Worm (Caenorhabditis elegans) whole organism, early embryonic: Measurements from ENCODE around the gene sel-10.

ENCODE experiments used
- B0310.2 ChIP-seq: sonication (generic microtip); optimal IDR thresholded peaks from 2 replicates; lab custom pipeline; 2016; ENCODE audit warnings: mild to moderate bottlenecking, missing genetic modification characterization, missing compliant biosample characterization
- F13C5.2 ChIP-seq: sonication (generic microtip); optimal IDR thresholded peaks from 2 replicates; lab custom pipeline; 2017; ENCODE audit warnings: mild to moderate bottlenecking, missing genetic modification characterization, inconsistent platforms, missing compliant biosample characterization
- ama-1 ChIP-seq: fragments of 150-350 bp; optimal IDR thresholded peaks from 2 replicates; lab custom pipeline; 2014
- ceh-13 ChIP-seq: fragments of 200-800 bp; sonication (Bioruptor generic); optimal IDR thresholded peaks from 2 replicates; lab custom pipeline; 2018; ENCODE audit warnings: mild to moderate bottlenecking, missing genetic modification characterization, missing compliant biosample characterization
- ceh-36 ChIP-seq: sonication (generic microtip); optimal IDR thresholded peaks from 2 replicates; lab custom pipeline; 2016; ENCODE audit warnings: missing genetic modification characterization, inconsistent platforms, missing compliant biosample characterization
- ets-7 ChIP-seq: sonication (generic microtip); optimal IDR thresholded peaks from 2 replicates; lab custom pipeline; 2016; ENCODE audit warnings: missing genotype, missing genetic modification characterization, missing compliant biosample characterization
- flt-1 ChIP-seq: fragments of 200-800 bp; sonication (Bioruptor generic); IDR thresholded peaks from 2 replicates; pipeline ENCODE4 v1.3.6; 2022; ENCODE audit warnings: missing genetic modification characterization, missing compliant biosample characterization
- hmbx-1 ChIP-seq: sonication (generic microtip); optimal IDR thresholded peaks from 2 replicates; lab custom pipeline; 2016; ENCODE audit warnings: mild to moderate bottlenecking, missing genetic modification characterization, missing compliant biosample characterization
- hmg-4 ChIP-seq: fragments of 200-800 bp; sonication (Bioruptor generic); optimal IDR thresholded peaks from 2 replicates; lab custom pipeline; 2018; ENCODE audit warnings: mild to moderate bottlenecking, missing genetic modification characterization, missing compliant biosample characterization
- hnd-1 ChIP-seq: sonication (generic microtip); optimal IDR thresholded peaks from 2 replicates; lab custom pipeline; 2016; ENCODE audit warnings: missing genetic modification characterization, missing compliant biosample characterization
- scrt-1 ChIP-seq: fragments of 200-800 bp; sonication (Bioruptor generic); IDR thresholded peaks from 2 replicates; pipeline ENCODE4 v1.3.6; 2022; ENCODE audit warnings: missing genetic modification characterization, missing compliant biosample characterization
- sea-1 ChIP-seq: fragments of 200-800 bp; sonication (Bioruptor generic); conservative IDR thresholded peaks from 2 replicates; pipeline ENCODE4 v1.3.6; 2022; ENCODE audit warnings: missing genetic modification characterization, missing compliant biosample characterization
- tbx-11 ChIP-seq: fragments of 200-800 bp; sonication (Bioruptor generic); IDR thresholded peaks from 2 replicates; pipeline ENCODE4 v1.3.6; 2022; ENCODE audit warnings: missing genetic modification characterization, missing compliant biosample characterization
- tra-4 ChIP-seq: sonication (generic microtip); optimal IDR thresholded peaks from 2 replicates; lab custom pipeline; 2017; ENCODE audit warnings: missing genetic modification characterization, missing compliant biosample characterization

Gene sel-10

DNA sequence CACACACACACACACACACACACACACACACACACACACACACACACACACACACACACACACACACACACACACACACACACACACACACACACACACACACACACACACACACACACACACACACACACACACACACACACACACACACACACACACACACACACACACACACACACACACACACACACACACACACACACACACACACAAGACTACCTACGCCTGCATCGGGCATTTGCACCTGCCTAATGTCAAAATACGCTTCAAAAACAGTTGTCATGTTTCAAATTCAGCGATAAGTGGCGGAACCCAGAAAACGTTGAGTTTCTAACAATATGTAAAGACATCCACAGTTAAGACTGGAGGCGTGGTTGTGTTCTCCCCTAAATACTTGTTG, 49.7 kb downstream of the sel-10 start:
- TF ChIP-seq B0310.2 (tag; lab: Kevin White, UChicago) (peak; percentile 10), hmbx-1 (tag; lab: Kevin White, UChicago) (peak; percentile 30)

DNA sequence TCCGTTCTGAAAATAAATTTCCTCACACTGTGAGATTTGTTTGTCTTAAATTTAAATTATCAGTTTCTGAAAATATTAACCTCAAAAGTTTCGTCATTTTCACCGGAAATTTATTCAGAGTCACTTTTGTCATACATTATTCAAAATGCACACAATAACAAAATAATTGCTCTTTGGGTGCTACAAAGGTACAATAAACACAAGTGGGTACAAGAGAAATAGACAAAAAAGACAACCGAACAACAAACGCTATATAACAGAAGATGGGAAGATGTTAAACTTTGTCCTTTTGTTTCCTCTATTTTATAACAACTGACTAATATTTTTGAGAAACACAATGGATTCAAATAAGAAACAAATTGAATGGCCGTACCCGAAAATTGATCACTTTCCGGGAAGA, 50.4 kb downstream of the sel-10 start:
- TF ChIP-seq scrt-1 (GFP tag; lab: Robert Waterston, UW) (no peak), hmbx-1 (tag; lab: Kevin White, UChicago) (no peak), ama-1 (no peak), ets-7 (tag; lab: Kevin White, UChicago) (no peak), ceh-13 (GFP tag; lab: Kevin White, UChicago) (no peak), F13C5.2 (tag; lab: Kevin White, UChicago) (no peak), sea-1 (GFP tag; lab: Robert Waterston, UW) (no peak), tbx-11 (GFP tag; lab: Robert Waterston, UW) (no peak), tra-4 (tag; lab: Kevin White, UChicago) (no peak), hmg-4 (GFP tag; lab: Kevin White, UChicago) (no peak), flt-1 (no peak), hnd-1 (tag; lab: Kevin White, UChicago) (no peak), ceh-36 (tag; lab: Kevin White, UChicago) (no peak)
